Worm (Caenorhabditis elegans) whole organism, young adult: ENCODE results near the gene fip-5.

Experiments
- B0035.1 ChIP-seq: sonication (generic microtip); optimal IDR thresholded peaks from 2 replicates; lab custom pipeline; 2016; ENCODE audit warnings: missing genetic modification characterization, mild to moderate bottlenecking, missing compliant biosample characterization, missing genotype, missing genetic modification reagents
- B0336.3 ChIP-seq: fragments of 200-800 bp; sonication (Bioruptor generic); IDR thresholded peaks from 2 replicates; pipeline ENCODE4 v1.3.6; 2022; ENCODE audit warnings: missing genetic modification characterization, missing compliant biosample characterization
- D2030.7 ChIP-seq: fragments of 200-800 bp; sonication (Bioruptor generic); IDR thresholded peaks from 2 replicates; pipeline ENCODE4 v1.3.6; 2022; ENCODE audit warnings: missing genetic modification reagents, missing genetic modification characterization, missing compliant biosample characterization
- F37B4.10 ChIP-seq: fragments of 200-800 bp; sonication (Bioruptor generic); IDR thresholded peaks from 2 replicates; pipeline ENCODE4 v1.3.6; 2022; ENCODE audit warnings: missing genetic modification characterization, missing compliant biosample characterization
- F39B2.1 ChIP-seq: fragments of 200-800 bp; sonication (Bioruptor generic); IDR thresholded peaks from 2 replicates; pipeline ENCODE4 v1.3.6; 2022; ENCODE audit warnings: missing genetic modification reagents, missing genetic modification characterization, missing compliant biosample characterization
- F52B5.7 ChIP-seq: sonication (generic microtip); optimal IDR thresholded peaks from 2 replicates; lab custom pipeline; 2016; ENCODE audit warnings: mild to moderate bottlenecking, missing genetic modification characterization, missing compliant biosample characterization
- K11D2.4 ChIP-seq: fragments of 200-800 bp; sonication (Bioruptor generic); IDR thresholded peaks from 2 replicates; pipeline ENCODE4 v1.3.6; 2022; ENCODE audit warnings: missing genetic modification reagents, missing genetic modification characterization, missing compliant biosample characterization
- K12H6.12 ChIP-seq: fragments of 200-800 bp; sonication (Bioruptor generic); optimal IDR thresholded peaks from 2 replicates; lab custom pipeline; 2018; ENCODE audit warnings: mild to moderate bottlenecking, missing genetic modification characterization, missing compliant biosample characterization
- T07F8.4 ChIP-seq: sonication (generic microtip); optimal IDR thresholded peaks from 2 replicates; lab custom pipeline; 2016; ENCODE audit warnings: mild to moderate bottlenecking, missing genetic modification characterization, moderate library complexity, missing compliant biosample characterization
- Y53G8AR.9 ChIP-seq: fragments of 200-800 bp; sonication (Bioruptor generic); conservative IDR thresholded peaks from 2 replicates; pipeline ENCODE4 v1.3.6; 2022; ENCODE audit warnings: missing genetic modification reagents, missing genetic modification characterization, missing compliant biosample characterization
- Y56A3A.18 ChIP-seq: fragments of 200-800 bp; sonication (Bioruptor generic); IDR thresholded peaks from 2 replicates; pipeline ENCODE4 v1.3.6; 2022; ENCODE audit warnings: missing genetic modification reagents, missing genetic modification characterization, missing compliant biosample characterization
- Y67H2A.10 ChIP-seq: fragments of 200-800 bp; sonication (Bioruptor generic); conservative IDR thresholded peaks from 2 replicates; pipeline ENCODE4 v1.3.6; 2022; ENCODE audit warnings: missing genetic modification reagents, missing genetic modification characterization, missing compliant biosample characterization
- akir-1 ChIP-seq: fragments of 200-800 bp; sonication (Bioruptor generic); optimal IDR thresholded peaks from 2 replicates; lab custom pipeline; 2018; ENCODE audit warnings: mild to moderate bottlenecking, missing genetic modification characterization, moderate library complexity, missing compliant biosample characterization
- aptf-2 ChIP-seq: fragments of 200-800 bp; sonication (Bioruptor generic); conservative IDR thresholded peaks from 2 replicates; pipeline ENCODE4 v1.3.6; 2022; ENCODE audit warnings: missing genetic modification reagents, missing genetic modification characterization, missing compliant biosample characterization
- atf-7 ChIP-seq: sonication (generic microtip); optimal IDR thresholded peaks from 2 replicates; lab custom pipeline; 2017; ENCODE audit warnings: mild to moderate bottlenecking, missing genetic modification characterization, missing compliant biosample characterization
- attf-3 ChIP-seq: fragments of 200-800 bp; sonication (Bioruptor generic); conservative IDR thresholded peaks from 2 replicates; pipeline ENCODE4 v1.3.6; 2022; ENCODE audit warnings: missing genetic modification reagents, missing genetic modification characterization, missing compliant biosample characterization
- attf-5 ChIP-seq: fragments of 200-800 bp; sonication (Bioruptor generic); optimal IDR thresholded peaks from 2 replicates; lab custom pipeline; 2018; ENCODE audit warnings: mild to moderate bottlenecking, missing genetic modification characterization, missing compliant biosample characterization
- cebp-1 ChIP-seq, 2 experiments: fragments of 200-800 bp in 1 of 2; sonication (Bioruptor generic) in 1 of 2; sonication (generic microtip) in 1 of 2; IDR thresholded peaks in 1 of 2; optimal IDR thresholded peaks in 1 of 2; 2 replicates each; pipeline versions ENCODE4 v1.3.6 to Lab custom; 2017 to 2022; ENCODE audit warnings: missing compliant biosample characterization in 2 of 2, missing genetic modification characterization in 2 of 2, mild to moderate bottlenecking in 1 of 2, missing genetic modification reagents in 1 of 2, moderate library complexity in 1 of 2
- cebp-2 ChIP-seq: fragments of 200-800 bp; sonication (Bioruptor generic); IDR thresholded peaks from 2 replicates; pipeline ENCODE4 v1.3.6; 2022; ENCODE audit warnings: missing genetic modification characterization, missing compliant biosample characterization
- ceh-40 ChIP-seq: fragments of 200-800 bp; sonication (Bioruptor generic); IDR thresholded peaks from 2 replicates; pipeline ENCODE4 v1.3.6; 2022; ENCODE audit warnings: missing genetic modification characterization, missing compliant biosample characterization
- ceh-58 ChIP-seq: fragments of 200-800 bp; sonication (Bioruptor generic); IDR thresholded peaks from 2 replicates; pipeline ENCODE4 v1.3.6; 2022; ENCODE audit warnings: missing genetic modification characterization, missing compliant biosample characterization
- ceh-79 ChIP-seq: sonication (generic microtip); optimal IDR thresholded peaks from 2 replicates; lab custom pipeline; 2017; ENCODE audit warnings: mild to moderate bottlenecking, missing genetic modification characterization, missing compliant biosample characterization
- ceh-91 ChIP-seq: fragments of 200-800 bp; sonication (Bioruptor generic); IDR thresholded peaks from 2 replicates; pipeline ENCODE4 v1.3.6; 2022; ENCODE audit warnings: missing genetic modification reagents, missing genetic modification characterization, missing compliant biosample characterization
- die-1 ChIP-seq: sonication (generic microtip); optimal IDR thresholded peaks from 2 replicates; lab custom pipeline; 2016; ENCODE audit warnings: missing genotype, mild to moderate bottlenecking, missing genetic modification characterization, missing compliant biosample characterization
- dpl-1 ChIP-seq: fragments of 150-350 bp; optimal IDR thresholded peaks from 2 replicates; lab custom pipeline; 2014; ENCODE audit warnings: missing biosample characterization, missing genetic modification reagents, missing genetic modification characterization
- efl-1 ChIP-seq: fragments of 150-350 bp; optimal IDR thresholded peaks from 2 replicates; lab custom pipeline; 2014; ENCODE audit warnings: missing biosample characterization, missing genetic modification reagents, missing genetic modification characterization
- egl-18 ChIP-seq: fragments of 200-800 bp; sonication (Bioruptor generic); IDR thresholded peaks from 2 replicates; pipeline ENCODE4 v1.3.6; 2022; ENCODE audit warnings: missing genetic modification reagents, missing genetic modification characterization, missing compliant biosample characterization
- gei-17 ChIP-seq: fragments of 200-800 bp; sonication (Bioruptor generic); optimal IDR thresholded peaks from 2 replicates; lab custom pipeline; 2018; ENCODE audit warnings: mild to moderate bottlenecking, missing genetic modification characterization, missing compliant biosample characterization
- hrde-1 ChIP-seq: sonication (generic microtip); optimal IDR thresholded peaks from 2 replicates; lab custom pipeline; 2016; ENCODE audit warnings: missing genetic modification characterization, mild to moderate bottlenecking, missing compliant biosample characterization, moderate library complexity, missing genotype, missing genetic modification reagents, borderline replicate concordance
- hsf-1 ChIP-seq: fragments of 200-800 bp; sonication (Bioruptor generic); IDR thresholded peaks from 2 replicates; pipeline ENCODE4 v1.3.6; 2022; ENCODE audit warnings: missing genetic modification reagents, missing genetic modification characterization, missing compliant biosample characterization
- lin-54 ChIP-seq: fragments of 200-800 bp; sonication (Bioruptor generic); optimal IDR thresholded peaks from 2 replicates; lab custom pipeline; 2018; ENCODE audit warnings: mild to moderate bottlenecking, missing genetic modification characterization, missing compliant biosample characterization
- lir-1 ChIP-seq: fragments of 200-800 bp; sonication (Bioruptor generic); conservative IDR thresholded peaks from 2 replicates; pipeline ENCODE4 v1.3.6; 2022; ENCODE audit warnings: missing genetic modification reagents, missing genetic modification characterization, missing compliant biosample characterization
- mes-4 ChIP-seq: sonication (generic microtip); optimal IDR thresholded peaks from 2 replicates; lab custom pipeline; 2016; ENCODE audit warnings: missing genotype, missing genetic modification characterization, missing compliant biosample characterization
- mxl-1 ChIP-seq: sonication (generic microtip); optimal IDR thresholded peaks from 2 replicates; lab custom pipeline; 2016; ENCODE audit warnings: missing genetic modification characterization, missing compliant biosample characterization
- nfya-1 ChIP-seq: sonication (generic microtip); optimal IDR thresholded peaks from 2 replicates; lab custom pipeline; 2017; ENCODE audit warnings: antibody characterized with exemption, missing compliant biosample characterization, missing genetic modification characterization, borderline replicate concordance; ENCODE audit not compliant: insufficient read depth
- pha-4 ChIP-seq: fragments of 150-350 bp; sonication (generic microtip); optimal IDR thresholded peaks from 2 replicates; lab custom pipeline; 2014; ENCODE audit warnings: missing biosample characterization, missing genetic modification reagents, missing genetic modification characterization
- rcor-1 ChIP-seq: fragments of 200-800 bp; sonication (Bioruptor generic); IDR thresholded peaks from 2 replicates; pipeline ENCODE4 v1.3.6; 2022; ENCODE audit warnings: missing genetic modification reagents, missing genetic modification characterization, missing compliant biosample characterization
- rec-8 ChIP-seq, 2 experiments: sonication (generic microtip); optimal IDR thresholded peaks; 2 replicates each; lab custom pipeline; 2016; ENCODE audit warnings: mild to moderate bottlenecking in 2 of 2, missing genetic modification characterization in 2 of 2, missing genetic modification reagents in 2 of 2, missing genotype in 2 of 2, missing biosample characterization in 1 of 2, missing compliant biosample characterization in 1 of 2, moderate library complexity in 1 of 2
- repo-1 ChIP-seq: sonication (generic microtip); optimal IDR thresholded peaks from 2 replicates; lab custom pipeline; 2017; ENCODE audit warnings: mild to moderate bottlenecking, missing genetic modification characterization, missing compliant biosample characterization
- rpc-1 ChIP-seq, 2 experiments: fragments of 150-350 bp in 1 of 2; sonication (generic microtip) in 1 of 2; optimal IDR thresholded peaks; 2 replicates each; lab custom pipeline; 2014 to 2018; ENCODE audit warnings: missing biosample characterization in 1 of 2, missing genetic modification characterization in 1 of 2, missing genetic modification reagents in 1 of 2, missing genotype in 1 of 2
- snpc-4 ChIP-seq, 5 experiments: fragments of 150-350 bp in 1 of 5; sonication (generic microtip) in 4 of 5; optimal IDR thresholded peaks; 2 replicates each; lab custom pipeline; 2014 to 2018; ENCODE audit warnings: missing genetic modification characterization in 5 of 5, missing biosample characterization in 3 of 5, antibody characterized with exemption in 2 of 5, mild to moderate bottlenecking in 2 of 5, missing compliant biosample characterization in 2 of 5, missing genotype in 2 of 5, moderate library complexity in 2 of 5, missing genetic modification reagents in 1 of 5
- unc-130 ChIP-seq: sonication (generic microtip); optimal IDR thresholded peaks from 2 replicates; lab custom pipeline; 2016; ENCODE audit warnings: missing genetic modification reagents, missing genetic modification characterization, missing compliant biosample characterization
- ztf-18 ChIP-seq: sonication (generic microtip); optimal IDR thresholded peaks from 2 replicates; lab custom pipeline; 2016; ENCODE audit warnings: missing genotype, mild to moderate bottlenecking, missing genetic modification characterization, missing compliant biosample characterization
- ztf-3 ChIP-seq: fragments of 200-800 bp; sonication (Bioruptor generic); optimal IDR thresholded peaks from 2 replicates; lab custom pipeline; 2018; ENCODE audit warnings: mild to moderate bottlenecking, missing genetic modification characterization, missing compliant biosample characterization
- ztf-6 ChIP-seq: fragments of 200-800 bp; sonication (Bioruptor generic); IDR thresholded peaks from 2 replicates; pipeline ENCODE4 v1.3.6; 2022; ENCODE audit warnings: missing genetic modification reagents, missing genetic modification characterization, missing compliant biosample characterization

fip-5 gene

ce11 chrX:10277118-10277517 lies 25.4 kb upstream of the fip-5 start:
- no peak for TF ChIP-seq rec-8 (tag; optimal IDR thresholded peaks at IDR 0.05; lab: Kevin White, UChicago)
- no peak for TF ChIP-seq atf-7 (tag; lab: Kevin White, UChicago)
- no peak for TF ChIP-seq F37B4.10 (GFP tag; lab: Robert Waterston, UW)
- no peak for TF ChIP-seq mes-4
- TF ChIP-seq akir-1 = no peak
- TF ChIP-seq ztf-3 = no peak
- no peak for TF ChIP-seq pha-4 (tag; lab: Kevin White, UChicago)
- TF ChIP-seq cebp-2 (GFP tag; lab: Robert Waterston, UW) = no peak
- TF ChIP-seq D2030.7 (GFP tag; lab: Robert Waterston, UW) = no peak
- no peak for TF ChIP-seq efl-1
- TF ChIP-seq nfya-1 (tag; lab: Kevin White, UChicago) = no peak
- no peak for TF ChIP-seq ceh-40
- no peak for TF ChIP-seq snpc-4 (GFP tag; optimal IDR thresholded peaks at IDR 0.05; lab: Kevin White, UChicago)
- TF ChIP-seq snpc-4 (tag; optimal IDR thresholded peaks at IDR 0.05; lab: Kevin White, UChicago) = no peak
- no peak for TF ChIP-seq T07F8.4 (tag; lab: Kevin White, UChicago)
- no peak for TF ChIP-seq dpl-1 (GFP tag; lab: Kevin White, UChicago)
- no peak for TF ChIP-seq Y53G8AR.9 (GFP tag; lab: Robert Waterston, UW)
- no peak for TF ChIP-seq ceh-79 (tag; lab: Kevin White, UChicago)
- TF ChIP-seq K12H6.12 (tag; lab: Kevin White, UChicago) = no peak
- TF ChIP-seq rcor-1 = no peak
- TF ChIP-seq lir-1 = no peak
- TF ChIP-seq, all 124 proteins: peak for 0

DNA sequence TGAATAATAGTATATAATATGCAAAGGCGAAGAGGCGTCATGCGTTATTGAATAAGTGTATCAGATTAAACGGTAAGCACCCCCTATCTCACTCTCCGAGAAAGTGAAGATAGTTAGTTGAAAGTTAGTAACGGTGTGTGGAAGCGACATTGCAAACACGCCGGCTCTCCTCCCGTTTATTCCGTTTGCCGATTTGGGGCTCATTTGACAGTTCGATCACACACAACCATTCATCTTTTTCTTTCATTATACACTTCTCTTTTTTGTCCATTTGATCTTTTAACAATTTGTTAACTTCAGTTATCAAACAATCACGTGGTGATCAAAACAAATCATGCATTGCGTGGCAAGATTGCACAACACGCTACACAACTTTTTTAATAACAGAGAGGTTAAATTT lies 23.2 kb upstream of the fip-5 start, which contains the start of gene slc-9B.1:
Gene slc-9B.1, plus strand, starts transcription at position 301 of the 400 bp plus-strand sequence.
- TF ChIP-seq hrde-1 (tag; lab: Kevin White, UChicago) = no peak
- no peak for TF ChIP-seq unc-130
- TF ChIP-seq lin-54 (GFP tag; lab: Kevin White, UChicago) = no peak
- no peak for TF ChIP-seq ceh-58 (GFP tag; lab: Robert Waterston, UW)
- no peak for TF ChIP-seq F52B5.7
- TF ChIP-seq Y56A3A.18 = no peak
- TF ChIP-seq akir-1 = no peak
- no peak for TF ChIP-seq Y67H2A.10 (GFP tag; lab: Robert Waterston, UW)
- TF ChIP-seq B0035.1 = no peak
- TF ChIP-seq ztf-6 (GFP tag; lab: Robert Waterston, UW) = no peak
- no peak for TF ChIP-seq aptf-2 (GFP tag; lab: Robert Waterston, UW)
- no peak for TF ChIP-seq cebp-1 (GFP tag; IDR thresholded peaks at IDR 0.05; lab: Robert Waterston, UW)
- TF ChIP-seq cebp-1 (tag; optimal IDR thresholded peaks at IDR 0.05; lab: Kevin White, UChicago) = no peak
- no peak for TF ChIP-seq repo-1 (tag; lab: Kevin White, UChicago)
- TF ChIP-seq ztf-18 = no peak
- no peak for TF ChIP-seq attf-5
- TF ChIP-seq F39B2.1 = no peak
- no peak for TF ChIP-seq hsf-1 (GFP tag; lab: Robert Waterston, UW)
- TF ChIP-seq egl-18 (GFP tag; lab: Robert Waterston, UW) = no peak

DNA sequence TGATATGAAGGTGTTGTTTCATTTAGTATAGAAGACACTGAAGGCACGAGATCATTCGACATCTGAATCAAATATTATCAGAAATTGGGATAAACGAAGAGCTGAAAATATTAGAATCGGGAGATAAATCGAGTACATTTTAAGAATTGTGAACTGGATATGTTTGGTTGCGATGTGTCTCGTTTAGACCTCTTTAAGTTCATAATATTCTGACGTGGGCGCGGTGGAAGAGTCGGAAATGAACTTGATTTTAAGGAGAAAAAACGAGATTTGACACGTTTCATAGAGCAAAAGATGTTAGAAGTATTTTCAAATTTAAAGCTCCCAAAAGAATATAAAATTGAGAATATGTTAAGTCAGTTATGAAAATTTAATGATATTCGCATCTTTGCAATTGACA lies 16.9 kb upstream of the fip-5 start, which contains the start of gene npr-6:
Gene npr-6, minus strand, starts transcription at position 101 of the 400 bp plus-strand sequence.
- TF ChIP-seq atf-7 (tag; lab: Kevin White, UChicago) = no peak
- TF ChIP-seq B0336.3 (GFP tag; lab: Robert Waterston, UW) = no peak
- TF ChIP-seq hsf-1 (GFP tag; lab: Robert Waterston, UW) = no peak
- no peak for TF ChIP-seq gei-17
- no peak for TF ChIP-seq unc-130
- no peak for TF ChIP-seq die-1 (tag; lab: Kevin White, UChicago)
- TF ChIP-seq ceh-91 (GFP tag; lab: Robert Waterston, UW) = no peak
- no peak for TF ChIP-seq akir-1
- TF ChIP-seq K11D2.4 (GFP tag; lab: Robert Waterston, UW) = no peak
- no peak for TF ChIP-seq snpc-4 (GFP tag; optimal IDR thresholded peaks at IDR 0.05; lab: Kevin White, UChicago)
- no peak for TF ChIP-seq snpc-4 (tag; optimal IDR thresholded peaks at IDR 0.05; lab: Kevin White, UChicago)
- TF ChIP-seq K12H6.12 (tag; lab: Kevin White, UChicago) = no peak
- TF ChIP-seq attf-3 (GFP tag; lab: Robert Waterston, UW) = no peak
- no peak for TF ChIP-seq ztf-6 (GFP tag; lab: Robert Waterston, UW)
- TF ChIP-seq F52B5.7 = no peak
- no peak for TF ChIP-seq mxl-1 (tag; lab: Kevin White, UChicago)
- no peak for TF ChIP-seq rpc-1 (optimal IDR thresholded peaks at IDR 0.05; lab: Kevin White, UChicago)
- TF ChIP-seq rpc-1 (tag; optimal IDR thresholded peaks at IDR 0.05; lab: Kevin White, UChicago) = no peak
